Fruit fly (Drosophila melanogaster): Measurements from ENCODE around the gene MED18.

- TF ChIP-seq kay (GFP tag; ENCODE audit: borderline replicate concordance) (no peak), tj (GFP tag; optimal IDR thresholded peaks at IDR 0.05) (no peak), ovo (GFP tag; optimal IDR thresholded peaks at IDR 0.05) (no peak), CG7045 (GFP tag; optimal IDR thresholded peaks at IDR 0.05) (no peak), toe (GFP tag; optimal IDR thresholded peaks at IDR 0.05) (no peak), Mnt (GFP tag; optimal IDR thresholded peaks at IDR 0.05) (no peak), CG11617 (GFP tag; optimal IDR thresholded peaks at IDR 0.05) (no peak), Crg-1 (GFP tag; optimal IDR thresholded peaks at IDR 0.05) (no peak), CG33017 (tag; optimal IDR thresholded peaks at IDR 0.05) (no peak)
These were observed 41.7 kb upstream of the MED18 start for dm6 chrX:1823883-1824609.
